Fruit fly (Drosophila melanogaster) whole organism, prepupa: Measurements from ENCODE around the gene caz.

Experiments used
- Blimp-1 ChIP-seq: fragments of 200-800 bp; sonication (Bioruptor generic); optimal IDR thresholded peaks from 3 replicates; lab custom pipeline; 2017; ENCODE audit warnings: missing biosample characterization, missing genetic modification characterization, mild to moderate bottlenecking, moderate library complexity, missing genetic modification reagents
- CG9139 ChIP-seq: fragments of 200-800 bp; sonication (Bioruptor generic); optimal IDR thresholded peaks from 3 replicates; lab custom pipeline; 2017; ENCODE audit warnings: missing biosample characterization, mild to moderate bottlenecking, missing genetic modification characterization
- net ChIP-seq: fragments of 200-800 bp; sonication (Bioruptor generic); optimal IDR thresholded peaks from 3 replicates; lab custom pipeline; 2016; ENCODE audit warnings: missing biosample characterization, missing genetic modification characterization

dm6 chrX:16297618-16298017, 9.0 kb downstream of the caz start, which contains the start of gene ERp44:
- no peak for TF ChIP-seq Blimp-1 (GFP tag; lab: Kevin White, UChicago)
- TF ChIP-seq CG9139 (GFP tag; lab: Kevin White, UChicago) = no peak
- TF ChIP-seq net (GFP tag; lab: Kevin White, UChicago) = no peak
